Fruit fly (Drosophila melanogaster): ENCODE measurements around the gene Muc11A.

DNA sequence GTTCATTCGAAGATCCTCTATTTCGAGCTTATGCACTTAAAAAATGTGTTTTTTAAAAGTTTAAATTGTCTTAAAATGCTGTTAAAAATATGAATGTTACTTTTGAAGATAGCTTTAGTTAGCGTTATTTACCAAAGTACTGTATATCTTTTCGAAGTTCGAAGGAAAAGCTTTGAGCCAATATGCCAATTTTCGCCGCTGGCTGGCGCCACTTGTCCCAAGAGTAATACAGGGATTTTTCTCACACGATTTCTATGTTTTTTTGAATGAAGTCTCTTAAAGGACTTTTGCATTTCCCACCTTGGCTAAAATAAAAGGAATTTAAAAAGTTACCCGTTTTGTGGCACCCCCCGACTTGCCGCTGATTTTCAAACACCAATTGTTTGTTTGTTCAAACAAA lies 44.6 kb downstream of the Muc11A start:
- TF ChIP-seq Sin3A (optimal IDR thresholded peaks at IDR 0.05) (no peak), ttk (optimal IDR thresholded peaks at IDR 0.05) (no peak)

Measured in Kc167 (cell line).